Fruit fly (Drosophila melanogaster) whole organism, pupa: ENCODE results near the gene eIF4A.

Experiments used
- CG12605 ChIP-seq: fragments of 200-800 bp; sonication (Bioruptor generic); IDR thresholded peaks from 2 replicates; pipeline ENCODE4 v1.3.6; 2022; ENCODE audit warnings: missing biosample characterization, missing genetic modification characterization
- CG15710 ChIP-seq: fragments of 200-800 bp; sonication (Bioruptor generic); optimal IDR thresholded peaks from 2 replicates; lab custom pipeline; 2018; ENCODE audit warnings: missing biosample characterization, mild to moderate bottlenecking, missing genetic modification characterization, moderate library complexity
- CG17806 ChIP-seq: fragments of 200-800 bp; sonication (Bioruptor generic); optimal IDR thresholded peaks from 2 replicates; lab custom pipeline; 2018; ENCODE audit warnings: missing biosample characterization, mild to moderate bottlenecking, missing genetic modification characterization, moderate library complexity
- CG4496 ChIP-seq: fragments of 200-800 bp; sonication (Bioruptor generic); IDR thresholded peaks from 3 replicates; pipeline ENCODE4 v1.3.6; 2022; ENCODE audit warnings: missing biosample characterization, missing genetic modification characterization
- CG8159 ChIP-seq: fragments of 200-800 bp; sonication (Bioruptor generic); optimal IDR thresholded peaks from 3 replicates; lab custom pipeline; 2018; ENCODE audit warnings: missing biosample characterization, mild to moderate bottlenecking, missing genetic modification characterization, moderate library complexity
- CG8301 ChIP-seq: fragments of 200-800 bp; sonication (Bioruptor generic); optimal IDR thresholded peaks from 2 replicates; lab custom pipeline; 2018; ENCODE audit warnings: missing biosample characterization, mild to moderate bottlenecking, missing genetic modification characterization
- CG9948 ChIP-seq: fragments of 200-800 bp; sonication (Bioruptor generic); optimal IDR thresholded peaks from 2 replicates; lab custom pipeline; 2018; ENCODE audit warnings: missing biosample characterization, mild to moderate bottlenecking, missing genetic modification characterization, moderate library complexity
- D1 ChIP-seq: fragments of 200-800 bp; sonication (Bioruptor generic); optimal IDR thresholded peaks from 2 replicates; lab custom pipeline; 2018; ENCODE audit warnings: missing biosample characterization, mild to moderate bottlenecking, missing genetic modification characterization, moderate library complexity
- EcR ChIP-seq: fragments of 200-800 bp; sonication (Bioruptor generic); optimal IDR thresholded peaks from 3 replicates; lab custom pipeline; 2019; ENCODE audit warnings: missing biosample characterization, missing genetic modification characterization, mild to moderate bottlenecking, moderate library complexity, missing genetic modification reagents
- Pif1B ChIP-seq: fragments of 200-800 bp; sonication (Bioruptor generic); optimal IDR thresholded peaks from 3 replicates; lab custom pipeline; 2016; ENCODE audit warnings: missing biosample characterization, missing genetic modification characterization
- Snoo ChIP-seq: fragments of 200-800 bp; sonication (Bioruptor generic); optimal IDR thresholded peaks from 3 replicates; lab custom pipeline; 2017; ENCODE audit warnings: missing biosample characterization, mild to moderate bottlenecking, missing genetic modification characterization, inconsistent platforms
- fd96Ca ChIP-seq: fragments of 200-800 bp; sonication (Bioruptor generic); IDR thresholded peaks from 3 replicates; pipeline ENCODE4 v1.3.6; 2022; ENCODE audit warnings: missing biosample characterization, missing genetic modification characterization
- gl ChIP-seq: fragments of 200-800 bp; sonication (Bioruptor generic); optimal IDR thresholded peaks from 2 replicates; lab custom pipeline; 2018; ENCODE audit warnings: missing biosample characterization, mild to moderate bottlenecking, missing genetic modification characterization

dm6 chr2L:5982334-5982987, 897 bp downstream of the eIF4A start:
- no peak for TF ChIP-seq EcR (GFP tag; lab: Kevin White, UChicago)
- TF ChIP-seq Pif1B: peak; percentile 35
- no peak for TF ChIP-seq gl
- TF ChIP-seq CG9948 (tag; lab: Kevin White, UChicago): no peak
- peak; percentile 46 for TF ChIP-seq Snoo (tag; lab: Kevin White, UChicago)
- no peak for TF ChIP-seq CG12605 (GFP tag; lab: Robert Waterston, UW)
- TF ChIP-seq CG17806 (tag; lab: Kevin White, UChicago): no peak
- no peak for TF ChIP-seq fd96Ca (GFP tag; lab: Robert Waterston, UW)
- TF ChIP-seq CG8159 (tag; lab: Kevin White, UChicago): no peak
- TF ChIP-seq D1 (tag; lab: Kevin White, UChicago): no peak
- TF ChIP-seq CG4496 (GFP tag; lab: Robert Waterston, UW): no peak
- peak; percentile 16 for TF ChIP-seq CG15710
- TF ChIP-seq CG8301: no peak
